Worm (Caenorhabditis elegans) whole organism, dauer: Measurements from ENCODE around the gene F35D2.2.

Source experiments
- unc-62 ChIP-seq: sonication (generic microtip); optimal IDR thresholded peaks from 2 replicates; lab custom pipeline; 2017; ENCODE audit warnings: missing biosample characterization, missing genetic modification reagents, missing genetic modification characterization

Gene F35D2.2

DNA sequence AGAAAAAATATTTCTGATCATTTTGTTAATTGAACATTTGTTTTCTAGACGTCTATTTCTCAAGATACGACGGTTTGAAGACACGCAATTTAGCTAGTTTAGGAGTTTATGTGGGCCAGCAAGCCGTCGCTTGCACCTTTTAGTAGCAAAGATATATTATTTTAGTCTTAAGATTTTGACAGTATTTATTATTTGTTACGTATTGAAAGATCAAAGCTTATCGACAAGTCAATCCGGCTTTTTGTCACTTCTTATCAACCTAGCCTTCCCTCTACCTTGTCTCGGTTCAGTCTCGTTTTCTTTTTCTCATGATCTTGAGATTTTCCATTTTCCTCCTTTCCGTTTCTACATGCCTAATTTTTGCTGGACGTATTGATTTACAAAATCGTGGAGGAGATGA, at the start of gene F35D2.2:
Gene F35D2.2 (plus strand): TSS at position 301 of the 400 bp plus-strand sequence.
- TF ChIP-seq unc-62 (GFP tag; lab: Kevin White, UChicago) = no peak

DNA sequence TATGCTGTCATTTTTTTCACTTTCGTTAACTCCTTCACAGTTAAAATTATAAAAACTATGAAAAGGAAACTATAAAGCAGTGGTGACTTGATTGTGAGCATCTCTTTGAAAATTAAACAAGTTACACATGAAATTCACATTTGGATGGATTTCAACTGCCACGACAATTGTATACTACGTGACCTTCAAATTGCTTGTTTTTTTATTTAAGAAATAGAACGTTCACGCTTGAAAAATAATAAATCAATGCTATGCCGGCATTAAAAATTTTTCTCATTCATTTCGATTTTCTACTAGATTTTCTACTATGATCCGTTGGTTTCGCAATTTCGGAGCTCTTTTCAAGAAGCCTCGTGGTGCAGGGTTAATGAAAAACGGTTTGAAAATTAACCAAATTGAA, 48.8 kb upstream of the F35D2.2 start, which contains the start of the genes ZK1290.7 and rnh-1.1:
Gene ZK1290.7 (minus strand): TSS at position 101 of the 400 bp plus-strand sequence.
Gene rnh-1.1 (plus strand): TSS at position 281 of the 400 bp plus-strand sequence.
- TF ChIP-seq unc-62 (GFP tag; lab: Kevin White, UChicago) = no peak

DNA sequence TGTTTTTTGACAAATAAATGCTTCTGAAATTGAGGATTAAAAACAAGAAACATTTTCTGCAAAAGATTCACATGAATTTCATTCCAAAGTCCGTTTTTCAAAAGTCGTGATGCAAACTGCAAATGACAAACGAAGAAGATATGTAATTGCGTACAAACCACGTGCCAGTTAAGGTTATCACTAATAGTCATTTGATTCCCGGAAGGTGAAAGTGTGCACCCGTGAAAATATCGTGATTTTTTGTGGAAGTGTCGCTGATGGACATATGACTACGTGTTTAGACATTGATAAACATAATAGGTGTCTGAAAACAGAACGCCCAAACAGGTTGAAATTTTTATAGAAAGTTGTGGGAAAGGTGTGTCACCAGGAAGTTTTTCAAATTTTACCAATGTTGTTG, 46.0 kb upstream of the F35D2.2 start:
- no peak for TF ChIP-seq unc-62 (GFP tag; lab: Kevin White, UChicago)

DNA sequence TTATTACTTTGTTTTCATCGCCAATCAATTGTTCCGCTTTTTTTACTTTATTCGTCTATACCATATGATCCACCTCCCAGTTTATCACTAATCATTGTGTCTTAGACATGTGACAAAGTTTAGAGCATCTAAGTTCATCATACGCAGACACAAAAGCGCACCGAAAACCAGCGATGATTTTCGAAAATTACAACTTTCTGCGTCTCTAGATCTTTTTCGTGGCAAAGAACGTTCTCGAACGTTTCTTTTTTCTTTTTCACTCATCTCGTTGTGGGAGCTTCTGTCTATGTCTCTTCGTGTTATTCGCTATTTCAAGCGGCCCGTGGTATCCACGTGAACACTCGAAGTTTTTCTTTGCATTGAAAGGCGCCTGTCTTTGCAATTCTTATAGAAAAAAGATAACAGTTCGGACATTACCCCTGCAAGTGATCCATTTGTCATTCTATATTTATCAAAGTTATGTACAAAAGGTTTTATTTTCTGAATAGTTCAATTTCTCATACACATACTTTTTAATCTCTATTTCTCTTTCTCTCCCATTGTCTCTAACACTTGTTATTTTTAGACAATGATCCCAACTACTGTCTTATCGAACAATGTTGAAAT, 45.1 kb upstream of the F35D2.2 start, which contains the start of gene ZK1290.5:
Gene ZK1290.5 (plus strand): TSS at position 566 of the 606 bp plus-strand sequence.
- no peak for TF ChIP-seq unc-62 (GFP tag; lab: Kevin White, UChicago)

DNA sequence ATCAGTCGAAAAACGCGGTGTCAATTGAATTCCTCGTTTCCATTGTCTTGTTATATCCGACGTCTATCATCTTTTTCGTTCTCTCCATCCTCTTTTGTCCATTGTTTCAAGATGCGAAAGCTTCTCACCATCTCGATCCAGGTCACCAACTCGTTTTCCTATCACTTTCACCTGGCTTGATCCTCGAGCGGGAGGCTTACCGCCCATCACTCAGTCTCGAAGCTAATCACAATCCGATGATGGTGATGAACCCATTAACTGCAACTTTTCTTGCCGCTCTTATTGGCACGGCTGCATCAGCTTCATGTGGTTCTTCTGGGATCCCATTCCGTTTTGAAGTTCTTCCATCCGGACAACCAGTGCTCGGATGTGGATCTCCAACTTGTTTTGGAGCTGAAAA, 43.3 kb upstream of the F35D2.2 start, which contains the start of gene wrt-1:
Gene wrt-1 (plus strand): TSS at position 53 of the 400 bp plus-strand sequence.
- TF ChIP-seq unc-62 (GFP tag; lab: Kevin White, UChicago) = no peak

DNA sequence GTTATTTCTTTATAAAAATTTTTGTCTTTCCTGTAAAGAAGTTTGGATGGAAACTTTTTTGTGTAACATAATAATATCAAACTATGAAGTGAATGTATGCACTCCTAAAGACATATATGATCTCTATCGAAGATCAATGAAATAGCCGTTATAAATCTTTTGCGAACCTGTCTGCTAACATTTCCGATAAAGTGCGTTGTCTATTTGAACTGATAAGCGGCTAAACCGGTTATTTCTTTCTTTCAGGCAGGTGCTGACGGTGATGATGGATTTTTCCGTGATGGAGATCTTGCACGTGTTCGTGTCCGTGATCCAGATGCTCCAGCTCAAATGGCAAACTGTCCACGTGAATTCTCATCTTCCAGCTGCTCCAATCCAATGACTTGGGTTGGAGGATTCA, 42.8 kb upstream of the F35D2.2 start:
- TF ChIP-seq unc-62 (GFP tag; lab: Kevin White, UChicago) = no peak

DNA sequence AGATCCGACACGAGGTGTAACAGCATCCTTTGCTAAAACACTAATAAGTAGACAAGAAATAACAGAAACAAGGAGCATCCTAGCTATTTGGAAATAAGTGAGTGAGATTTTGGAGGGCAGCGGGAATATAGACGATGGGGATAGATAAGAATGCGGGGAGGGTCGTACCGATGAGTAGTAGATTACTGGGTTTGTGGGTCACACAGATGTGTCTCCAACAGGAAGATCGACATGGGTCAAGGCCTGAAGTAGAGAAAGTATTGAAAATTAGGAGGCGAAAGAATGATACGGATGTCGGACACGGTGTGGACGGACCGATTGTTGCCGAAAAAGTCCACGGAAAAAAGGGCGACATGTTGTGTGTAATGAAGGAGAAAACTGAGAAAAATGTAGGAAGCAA, 39.9 kb upstream of the F35D2.2 start, which contains the start of gene wrt-10:
Gene wrt-10 (minus strand): TSS at position 195 of the 400 bp plus-strand sequence.
- no peak for TF ChIP-seq unc-62 (GFP tag; lab: Kevin White, UChicago)

DNA sequence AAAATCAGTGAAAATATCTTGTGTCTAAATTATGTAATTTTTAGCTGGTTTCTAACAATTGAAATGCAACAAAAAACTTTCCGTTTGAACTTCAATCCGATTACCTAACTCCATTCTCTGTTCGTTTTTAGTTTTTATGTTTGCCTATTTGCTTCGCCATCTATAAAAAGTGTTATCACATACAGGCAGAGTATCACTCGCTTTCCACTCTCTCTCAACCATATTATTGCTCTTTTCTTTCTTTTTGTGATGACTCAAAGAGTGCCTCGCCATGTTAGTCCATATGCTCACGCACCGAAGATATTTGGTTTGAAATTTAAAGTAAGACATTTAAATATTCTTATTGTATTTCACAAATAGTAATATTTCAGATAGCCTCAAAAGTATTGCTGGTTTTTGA, 39.3 kb upstream of the F35D2.2 start, which contains the start of gene ZK1290.13:
Gene ZK1290.13 (plus strand): TSS at position 73 of the 400 bp plus-strand sequence.
- TF ChIP-seq unc-62 (GFP tag; lab: Kevin White, UChicago) = no peak

DNA sequence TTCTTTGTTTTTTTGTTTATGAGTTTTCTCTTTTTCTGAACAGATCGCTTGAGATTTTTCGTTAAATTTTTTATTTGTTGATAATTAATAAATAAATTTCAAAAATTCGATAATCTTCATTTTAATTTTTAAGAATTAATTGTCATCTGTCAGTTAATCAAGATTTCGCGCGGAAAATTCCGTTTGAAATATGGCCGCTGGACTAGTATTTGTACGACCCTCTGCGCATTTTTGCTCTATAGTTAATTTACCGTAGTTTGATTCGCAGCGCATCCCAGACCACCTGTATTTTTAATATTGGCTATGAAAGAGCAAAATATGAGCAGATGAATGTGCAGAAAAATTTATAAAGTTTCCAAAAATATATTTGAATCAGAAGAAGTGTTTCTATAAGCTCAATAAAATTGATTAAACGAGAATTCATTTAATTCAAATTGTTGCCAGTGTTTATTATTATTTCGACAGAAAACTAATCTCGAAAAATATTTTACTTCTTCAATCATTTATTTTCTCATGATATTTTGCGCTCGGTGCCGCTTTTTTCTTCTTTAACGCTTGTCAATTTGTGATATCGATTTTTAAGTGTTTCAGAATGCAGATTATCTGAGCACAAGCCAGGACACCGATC, 36.5 kb upstream of the F35D2.2 start, which contains the start of gene nfi-1:
Gene nfi-1 (plus strand): TSS at position 578 of the 628 bp plus-strand sequence.
- TF ChIP-seq unc-62 (GFP tag; lab: Kevin White, UChicago) = no peak

DNA sequence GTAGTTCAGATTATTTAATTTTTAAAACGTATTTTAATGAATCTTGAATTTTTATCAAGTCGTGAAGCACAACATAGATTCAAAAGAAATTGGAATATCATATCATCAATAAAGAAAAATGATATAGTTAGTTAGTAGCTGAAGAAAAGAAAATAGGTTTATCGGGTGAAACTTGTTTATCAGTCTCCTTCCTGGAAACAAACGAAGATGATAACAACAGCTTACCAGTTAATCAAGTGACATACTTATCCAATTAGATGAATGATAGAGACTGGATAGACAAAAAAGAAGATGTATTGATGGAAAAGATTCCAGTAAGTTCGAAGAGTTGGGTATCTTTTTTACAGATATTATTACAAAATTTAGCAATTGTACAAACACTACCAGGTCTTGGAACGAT, 31.3 kb upstream of the F35D2.2 start:
- no peak for TF ChIP-seq unc-62 (GFP tag; lab: Kevin White, UChicago)

DNA sequence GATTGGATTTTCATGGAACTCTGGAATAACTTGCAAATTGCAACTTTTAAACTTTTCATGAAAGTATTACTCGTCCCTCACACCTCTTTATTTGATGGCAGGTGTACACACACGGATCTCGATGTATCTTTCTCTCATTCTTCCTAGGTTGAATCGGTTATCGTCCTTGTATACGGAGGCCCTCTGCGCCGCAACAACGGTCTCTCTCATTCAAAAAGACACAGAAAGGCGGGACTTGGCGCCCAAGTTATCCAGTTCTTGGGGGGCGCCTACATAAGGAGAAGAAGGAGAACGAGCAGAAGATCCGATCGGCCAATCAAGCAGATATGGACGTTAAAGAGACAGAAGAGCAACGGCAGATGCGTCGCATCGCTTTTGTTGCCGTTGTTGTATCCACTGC, 30.4 kb upstream of the F35D2.2 start, which contains the start of gene rol-8:
Gene rol-8 (plus strand): TSS at position 301 of the 400 bp plus-strand sequence.
- no peak for TF ChIP-seq unc-62 (GFP tag; lab: Kevin White, UChicago)

DNA sequence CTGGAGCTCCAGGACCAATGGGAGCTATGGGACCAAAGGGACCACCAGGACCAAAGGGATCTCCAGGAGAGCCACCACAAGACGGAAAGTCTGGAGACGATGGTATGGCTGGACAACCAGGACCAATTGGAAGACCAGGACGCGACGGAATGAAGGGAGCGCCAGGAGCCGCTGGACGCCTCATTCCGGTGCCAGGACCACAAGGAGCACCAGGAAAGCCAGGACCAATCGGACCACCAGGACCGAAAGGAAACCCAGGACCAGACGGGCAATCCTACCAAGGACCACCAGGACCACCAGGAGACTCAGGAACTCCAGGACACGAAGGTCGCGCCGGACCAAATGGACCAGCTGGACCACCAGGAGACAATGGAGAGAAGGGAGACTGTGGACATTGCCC, 29.5 kb upstream of the F35D2.2 start:
- TF ChIP-seq unc-62 (GFP tag; lab: Kevin White, UChicago) = no peak

DNA sequence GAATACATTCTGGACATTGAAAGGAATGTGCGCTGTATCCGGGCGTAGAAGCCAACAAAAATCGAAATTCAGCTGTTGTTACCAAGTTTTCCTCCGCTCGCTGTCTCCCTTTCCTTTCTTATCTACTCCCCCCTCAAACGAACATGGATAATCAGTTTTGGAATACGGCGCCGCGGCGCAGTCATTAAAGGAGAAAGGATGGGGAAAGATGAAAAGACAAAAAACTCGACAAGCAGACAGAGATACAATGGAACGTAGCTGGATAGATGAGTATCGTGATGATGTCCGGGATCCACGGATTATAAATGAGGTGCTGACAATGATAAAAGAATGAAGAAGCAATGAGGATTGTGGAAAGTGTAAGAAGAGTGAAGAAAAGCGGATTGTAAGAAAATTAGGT, 28.9 kb upstream of the F35D2.2 start:
- TF ChIP-seq unc-62 (GFP tag; lab: Kevin White, UChicago) = no peak

DNA sequence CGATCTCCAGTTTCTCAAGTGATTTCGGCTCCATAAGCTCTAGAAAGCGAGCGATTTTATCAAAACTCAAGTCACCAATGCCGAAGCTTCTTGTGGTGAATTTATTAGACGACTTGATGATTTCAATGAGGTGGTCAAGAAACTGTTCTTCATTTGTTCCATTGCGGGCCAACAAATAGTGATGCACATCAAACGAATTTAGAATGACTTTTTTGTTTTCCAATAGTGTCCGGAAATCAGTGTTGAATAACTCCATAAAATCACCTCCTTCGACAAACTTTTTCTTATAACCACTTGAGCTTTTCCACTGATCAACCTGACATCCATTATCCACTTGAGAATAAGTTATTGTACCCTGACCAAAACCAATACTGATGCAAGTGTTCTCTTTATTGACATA, 27.0 kb upstream of the F35D2.2 start:
- TF ChIP-seq unc-62 (GFP tag; lab: Kevin White, UChicago) = no peak

DNA sequence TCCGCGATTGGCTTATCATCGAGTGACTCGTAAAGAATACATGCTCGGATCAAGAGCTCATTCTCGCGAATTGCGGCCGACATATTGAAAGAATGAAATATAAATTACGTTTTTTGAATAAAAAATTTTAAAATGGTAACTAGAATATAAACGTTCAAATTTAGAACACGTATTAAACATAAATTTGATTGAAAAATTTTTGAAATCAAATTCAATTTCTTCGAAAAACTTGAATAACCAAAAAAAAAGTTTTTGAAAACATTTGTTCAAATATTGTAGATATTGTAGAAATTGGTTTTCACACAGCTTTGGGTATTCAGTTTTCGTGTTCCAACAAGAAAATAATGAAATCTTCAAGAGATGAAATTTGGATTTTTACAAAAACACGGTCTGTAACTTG, 26.2 kb upstream of the F35D2.2 start, which contains the start of gene fbxa-224:
Gene fbxa-224 (minus strand): TSS at position 101 of the 400 bp plus-strand sequence.
- no peak for TF ChIP-seq unc-62 (GFP tag; lab: Kevin White, UChicago)

DNA sequence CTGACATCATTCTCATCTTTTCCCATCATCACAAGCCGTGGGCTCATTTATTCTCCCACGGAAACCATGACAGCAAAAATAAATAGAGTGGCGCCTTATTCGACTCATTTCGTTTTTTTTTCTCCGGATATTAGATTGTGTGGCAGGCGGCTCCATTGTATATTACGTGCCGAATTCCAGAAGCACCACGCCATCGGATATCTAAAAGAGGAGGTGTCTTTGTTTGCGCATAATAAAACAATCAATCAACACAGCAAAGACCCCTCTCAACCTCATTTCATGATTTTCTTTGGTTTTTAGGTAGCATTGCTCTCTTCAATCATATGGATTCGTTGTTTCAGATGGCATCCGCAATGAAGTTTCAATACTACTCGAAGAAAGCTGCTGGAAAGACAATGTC, 25.2 kb upstream of the F35D2.2 start, which contains the start of gene tph-1:
Gene tph-1 (plus strand): TSS at position 301 of the 400 bp plus-strand sequence.
- no peak for TF ChIP-seq unc-62 (GFP tag; lab: Kevin White, UChicago)
